Fruit fly (Drosophila melanogaster) whole organism, prepupa: Measurements from ENCODE around the gene nkt.
A peak's percentile ranks its signal among the peaks of the same experiment; 100 is the strongest.

Experiments
- Blimp-1 ChIP-seq: fragments of 200-800 bp; sonication (Bioruptor generic); optimal IDR thresholded peaks from 3 replicates; lab custom pipeline; 2017; ENCODE audit warnings: missing biosample characterization, missing genetic modification characterization, mild to moderate bottlenecking, moderate library complexity, missing genetic modification reagents
- CG10631 ChIP-seq: fragments of 200-800 bp; sonication (Bioruptor generic); optimal IDR thresholded peaks from 2 replicates; lab custom pipeline; 2016; ENCODE audit warnings: missing biosample characterization, missing genetic modification characterization
- CG10669 ChIP-seq: fragments of 200-800 bp; sonication (Bioruptor generic); optimal IDR thresholded peaks from 3 replicates; lab custom pipeline; 2018; ENCODE audit warnings: missing biosample characterization, mild to moderate bottlenecking, missing genetic modification characterization, moderate library complexity
- CG11294 ChIP-seq: fragments of 200-800 bp; sonication (Bioruptor generic); IDR thresholded peaks from 2 replicates; pipeline ENCODE4 v1.3.6; 2022; ENCODE audit warnings: missing biosample characterization, missing genetic modification characterization
- CG11762 ChIP-seq: fragments of 200-800 bp; sonication (Bioruptor generic); optimal IDR thresholded peaks from 3 replicates; lab custom pipeline; 2016; ENCODE audit warnings: missing biosample characterization, missing genetic modification characterization; ENCODE audit not compliant: insufficient read depth
- CG11902 ChIP-seq: fragments of 200-800 bp; sonication (Bioruptor generic); optimal IDR thresholded peaks from 3 replicates; lab custom pipeline; 2016; ENCODE audit warnings: missing biosample characterization, missing genetic modification characterization
- CG1621 ChIP-seq: fragments of 200-800 bp; sonication (Bioruptor generic); optimal IDR thresholded peaks from 3 replicates; lab custom pipeline; 2018; ENCODE audit warnings: missing biosample characterization, mild to moderate bottlenecking, missing genetic modification characterization
- CG16779 ChIP-seq: fragments of 200-800 bp; sonication (Bioruptor generic); optimal IDR thresholded peaks from 3 replicates; lab custom pipeline; 2017; ENCODE audit warnings: missing biosample characterization, mild to moderate bottlenecking, missing genetic modification characterization
- CG3032 ChIP-seq: fragments of 200-800 bp; optimal IDR thresholded peaks from 2 replicates; lab custom pipeline; 2019; ENCODE audit warnings: missing biosample characterization, mild to moderate bottlenecking, missing genetic modification characterization, moderate library complexity
- CG31627 ChIP-seq: fragments of 200-800 bp; sonication (Bioruptor generic); optimal IDR thresholded peaks from 3 replicates; lab custom pipeline; 2016; ENCODE audit warnings: missing biosample characterization, missing genetic modification characterization
- CG32006 ChIP-seq: fragments of 200-800 bp; sonication (Bioruptor generic); optimal IDR thresholded peaks from 3 replicates; lab custom pipeline; 2017; ENCODE audit warnings: missing biosample characterization, mild to moderate bottlenecking, missing genetic modification characterization
- CG34406 ChIP-seq: fragments of 200-800 bp; sonication (Bioruptor generic); optimal IDR thresholded peaks from 3 replicates; lab custom pipeline; 2016; ENCODE audit warnings: missing biosample characterization, missing genetic modification characterization
- CG3919 ChIP-seq: fragments of 200-800 bp; sonication (Bioruptor generic); optimal IDR thresholded peaks from 3 replicates; lab custom pipeline; 2016; ENCODE audit warnings: missing biosample characterization, missing genetic modification characterization
- CG4318 ChIP-seq: fragments of 200-800 bp; sonication (Bioruptor generic); optimal IDR thresholded peaks from 3 replicates; lab custom pipeline; 2017; ENCODE audit warnings: missing biosample characterization, mild to moderate bottlenecking, missing genetic modification characterization
- CG6163 ChIP-seq: fragments of 200-800 bp; sonication (Bioruptor generic); IDR thresholded peaks from 3 replicates; pipeline ENCODE4 v1.3.6; 2022; ENCODE audit warnings: missing biosample characterization, missing genetic modification characterization
- CG6276 ChIP-seq: fragments of 200-800 bp; sonication (Bioruptor generic); optimal IDR thresholded peaks from 2 replicates; lab custom pipeline; 2017; ENCODE audit warnings: missing biosample characterization, mild to moderate bottlenecking, missing genetic modification characterization
- CG6808 ChIP-seq: fragments of 200-800 bp; sonication (Bioruptor generic); optimal IDR thresholded peaks from 3 replicates; lab custom pipeline; 2017; ENCODE audit warnings: missing biosample characterization, missing genetic modification characterization, mild to moderate bottlenecking, moderate library complexity, missing genetic modification reagents
- CG6854 ChIP-seq: fragments of 200-800 bp; sonication (Bioruptor generic); optimal IDR thresholded peaks from 2 replicates; lab custom pipeline; 2017; ENCODE audit warnings: missing biosample characterization, mild to moderate bottlenecking, missing genetic modification characterization
- CG7368 ChIP-seq: fragments of 200-800 bp; sonication (Bioruptor generic); optimal IDR thresholded peaks from 3 replicates; lab custom pipeline; 2016; ENCODE audit warnings: missing biosample characterization, missing genetic modification characterization
- CG8119 ChIP-seq: fragments of 200-800 bp; sonication (Bioruptor generic); IDR thresholded peaks from 3 replicates; pipeline ENCODE4 v1.3.6; 2022; ENCODE audit warnings: missing biosample characterization, missing genetic modification characterization
- CG8319 ChIP-seq: fragments of 200-800 bp; sonication (Bioruptor generic); optimal IDR thresholded peaks from 3 replicates; lab custom pipeline; 2016; ENCODE audit warnings: missing biosample characterization, missing genetic modification characterization
- CG9139 ChIP-seq: fragments of 200-800 bp; sonication (Bioruptor generic); optimal IDR thresholded peaks from 3 replicates; lab custom pipeline; 2017; ENCODE audit warnings: missing biosample characterization, mild to moderate bottlenecking, missing genetic modification characterization
- Eip75B ChIP-seq: fragments of 200-800 bp; sonication (Bioruptor generic); optimal IDR thresholded peaks from 3 replicates; lab custom pipeline; 2016; ENCODE audit warnings: missing biosample characterization, missing genetic modification characterization
- Eip78C ChIP-seq: fragments of 200-800 bp; sonication (Bioruptor generic); peaks from one replicate; lab custom pipeline; 2016; ENCODE audit warnings: missing biosample characterization, missing genetic modification characterization
- Ets96B ChIP-seq: fragments of 200-800 bp; optimal IDR thresholded peaks from 2 replicates; lab custom pipeline; 2019; ENCODE audit warnings: missing biosample characterization, mild to moderate bottlenecking, missing genetic modification characterization, moderate library complexity
- Gug ChIP-seq: fragments of 200-800 bp; sonication (Bioruptor generic); IDR thresholded peaks from 2 replicates; pipeline ENCODE4 v1.3.6; 2022; ENCODE audit warnings: missing biosample characterization, missing genetic modification characterization
- Hr38 ChIP-seq: sonication (Bioruptor generic); optimal IDR thresholded peaks from 2 replicates; lab custom pipeline; 2016; ENCODE audit warnings: missing biosample characterization, missing genetic modification characterization
- Hr4 ChIP-seq: fragments of 200-800 bp; sonication (Bioruptor generic); optimal IDR thresholded peaks from 3 replicates; lab custom pipeline; 2016; ENCODE audit warnings: missing biosample characterization, missing genetic modification characterization
- Met ChIP-seq: fragments of 200-800 bp; sonication (Bioruptor generic); optimal IDR thresholded peaks from 3 replicates; lab custom pipeline; 2016; ENCODE audit warnings: missing biosample characterization, missing genetic modification characterization
- OdsH ChIP-seq: fragments of 200-800 bp; sonication (Bioruptor generic); optimal IDR thresholded peaks from 3 replicates; lab custom pipeline; 2016; ENCODE audit warnings: missing biosample characterization, missing genetic modification characterization
- Sox102F ChIP-seq: fragments of 200-800 bp; sonication (Bioruptor generic); optimal IDR thresholded peaks from 2 replicates; lab custom pipeline; 2016; ENCODE audit warnings: missing biosample characterization, mild to moderate bottlenecking, missing genetic modification characterization
- Sox14 ChIP-seq: fragments of 200-800 bp; sonication (Bioruptor generic); optimal IDR thresholded peaks from 3 replicates; lab custom pipeline; 2016; ENCODE audit warnings: missing biosample characterization, missing genetic modification characterization
- Sox15 ChIP-seq: fragments of 200-800 bp; sonication (Bioruptor generic); optimal IDR thresholded peaks from 3 replicates; lab custom pipeline; 2016; ENCODE audit warnings: missing biosample characterization, missing genetic modification characterization
- acj6 ChIP-seq: fragments of 200-800 bp; sonication (Bioruptor generic); optimal IDR thresholded peaks from 3 replicates; lab custom pipeline; 2016; ENCODE audit warnings: missing biosample characterization, missing genetic modification characterization
- cyc ChIP-seq: fragments of 200-800 bp; sonication (Bioruptor generic); optimal IDR thresholded peaks from 3 replicates; lab custom pipeline; 2016; ENCODE audit warnings: missing biosample characterization, missing genetic modification characterization
- dac ChIP-seq: fragments of 200-800 bp; sonication (Bioruptor generic); optimal IDR thresholded peaks from 2 replicates; lab custom pipeline; 2017; ENCODE audit warnings: missing biosample characterization, mild to moderate bottlenecking, missing genetic modification characterization
- dsx ChIP-seq: fragments of 200-800 bp; optimal IDR thresholded peaks from 3 replicates; lab custom pipeline; 2019; ENCODE audit warnings: missing biosample characterization, mild to moderate bottlenecking, missing genetic modification characterization, moderate library complexity; ENCODE audit not compliant: poor library complexity, severe bottlenecking
- eg ChIP-seq: fragments of 200-800 bp; sonication (Bioruptor generic); IDR thresholded peaks from 3 replicates; pipeline ENCODE4 v1.3.6; 2022; ENCODE audit warnings: missing biosample characterization, missing genetic modification characterization
- esn ChIP-seq: fragments of 200-800 bp; sonication (Bioruptor generic); optimal IDR thresholded peaks from 2 replicates; lab custom pipeline; 2016; ENCODE audit warnings: missing biosample characterization, mild to moderate bottlenecking, missing genetic modification characterization, moderate library complexity
- fd59A ChIP-seq: fragments of 200-800 bp; sonication (Bioruptor generic); optimal IDR thresholded peaks from 2 replicates; lab custom pipeline; 2017; ENCODE audit warnings: missing biosample characterization, mild to moderate bottlenecking, missing genetic modification characterization, missing genetic modification reagents
- pdm3 ChIP-seq: fragments of 200-800 bp; sonication (Bioruptor generic); optimal IDR thresholded peaks from 3 replicates; lab custom pipeline; 2016; ENCODE audit warnings: missing biosample characterization, missing genetic modification characterization
- spab ChIP-seq: fragments of 200-800 bp; sonication (Bioruptor generic); optimal IDR thresholded peaks from 2 replicates; lab custom pipeline; 2017; ENCODE audit warnings: missing biosample characterization, mild to moderate bottlenecking, missing genetic modification characterization, missing genetic modification reagents
- ss ChIP-seq, 2 experiments: fragments of 200-800 bp; sonication (Bioruptor generic); optimal IDR thresholded peaks; 2 replicates in 1 of 2; 3 replicates in 1 of 2; lab custom pipeline; 2017 to 2018; ENCODE audit warnings: mild to moderate bottlenecking in 2 of 2, missing biosample characterization in 2 of 2, missing genetic modification characterization in 2 of 2, moderate library complexity in 1 of 2
- topi ChIP-seq: fragments of 200-800 bp; sonication (Bioruptor generic); optimal IDR thresholded peaks from 3 replicates; lab custom pipeline; 2016; ENCODE audit warnings: missing biosample characterization, missing genetic modification characterization
- vri ChIP-seq: fragments of 200-800 bp; sonication (Bioruptor generic); optimal IDR thresholded peaks from 3 replicates; lab custom pipeline; 2016; ENCODE audit warnings: missing biosample characterization, mild to moderate bottlenecking, missing genetic modification characterization

nkt gene

DNA sequence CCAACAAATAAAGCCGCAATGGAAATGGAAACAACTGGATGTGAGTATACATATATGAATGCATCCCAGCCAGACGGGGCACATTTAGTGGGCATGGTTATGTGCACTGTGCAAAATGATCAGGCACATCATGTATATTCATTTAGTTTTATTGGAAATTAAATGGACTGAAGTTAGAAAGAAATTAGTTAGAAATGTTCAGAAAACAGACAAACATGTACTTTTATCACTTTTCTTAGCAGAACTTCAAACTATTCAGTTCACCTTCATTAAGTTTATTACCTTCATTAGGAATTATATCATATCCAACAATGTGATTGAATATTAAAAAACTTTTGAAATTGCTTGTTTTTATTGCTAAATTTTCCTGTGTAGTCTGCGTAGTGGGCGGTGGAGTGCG is 14.4 kb upstream of the nkt start:
- TF ChIP-seq CG11294 (GFP tag; lab: Robert Waterston, UW) (no peak), Hr4 (GFP tag; lab: Kevin White, UChicago) (peak; percentile 39), Ets96B (peak; percentile 36), CG34406 (no peak), CG10669 (GFP tag; lab: Kevin White, UChicago) (peak; percentile 46), topi (GFP tag; lab: Kevin White, UChicago) (peak; percentile 12), fd59A (GFP tag; lab: Kevin White, UChicago) (no peak), spab (GFP tag; lab: Kevin White, UChicago) (no peak), CG11762 (GFP tag; lab: Kevin White, UChicago) (no peak), Sox102F (GFP tag; lab: Kevin White, UChicago) (no peak), CG8319 (GFP tag; lab: Kevin White, UChicago) (no peak), Sox14 (no peak), CG10631 (GFP tag; lab: Kevin White, UChicago) (peak; percentile 7), Eip75B (no peak), CG9139 (GFP tag; lab: Kevin White, UChicago) (no peak), OdsH (GFP tag; lab: Kevin White, UChicago) (peak; percentile 31), Hr38 (GFP tag; lab: Kevin White, UChicago) (no peak), CG3032 (tag; lab: Kevin White, UChicago) (peak; percentile 39), CG6276 (GFP tag; lab: Kevin White, UChicago) (peak; percentile 5), cyc (GFP tag; lab: Kevin White, UChicago) (no peak), Gug (GFP tag; lab: Robert Waterston, UW) (no peak), Blimp-1 (GFP tag; lab: Kevin White, UChicago) (no peak), CG32006 (GFP tag; lab: Kevin White, UChicago) (peak; percentile 42), pdm3 (peak; percentile 8), CG7368 (no peak), CG3919 (GFP tag; lab: Kevin White, UChicago) (no peak), acj6 (GFP tag; lab: Kevin White, UChicago) (peak; percentile 14), CG6808 (peak; percentile 22), CG6854 (GFP tag; lab: Kevin White, UChicago) (no peak), vri (no peak), Sox15 (GFP tag; lab: Kevin White, UChicago) (no peak), CG6163 (GFP tag; lab: Robert Waterston, UW) (no peak), CG11902 (GFP tag; lab: Kevin White, UChicago) (no peak), CG31627 (GFP tag; lab: Kevin White, UChicago) (peak; percentile 3), esn (peak; percentile 11), Met (GFP tag; lab: Kevin White, UChicago) (no peak), ss (GFP tag; optimal IDR thresholded peaks at IDR 0.05; lab: Kevin White, UChicago) (peak in 1 of 2 experiments; percentile 56), dsx (GFP tag; lab: Kevin White, UChicago) (peak; percentile 22), dac (GFP tag; lab: Kevin White, UChicago) (no peak), CG4318 (GFP tag; lab: Kevin White, UChicago) (peak; percentile 8), Eip78C (GFP tag; lab: Kevin White, UChicago) (peak; percentile 85), eg (no peak), CG1621 (tag; lab: Kevin White, UChicago) (peak; percentile 2), CG16779 (no peak), CG8119 (GFP tag; lab: Robert Waterston, UW) (peak; percentile 23; the same call in 1 of the 3 replicates)
